Worm (Caenorhabditis elegans) whole organism, L4/young adult: ENCODE data around the gene F46C5.7.

Experiments
- W03F9.2 ChIP-seq: fragments of 150-350 bp; optimal IDR thresholded peaks from 2 replicates; lab custom pipeline; 2014; ENCODE audit warnings: missing biosample characterization, missing genetic modification characterization
- dao-5 ChIP-seq: sonication (generic microtip); optimal IDR thresholded peaks from 2 replicates; lab custom pipeline; 2016; ENCODE audit warnings: missing genotype, missing genetic modification characterization, moderate library complexity, missing compliant biosample characterization
- him-1 ChIP-seq: sonication (generic microtip); optimal IDR thresholded peaks from 2 replicates; lab custom pipeline; 2016; ENCODE audit warnings: missing genotype, missing genetic modification reagents, missing genetic modification characterization, missing compliant biosample characterization

ce11 chrII:8799725-8800124 lies 39.4 kb upstream of the F46C5.7 start:
- TF ChIP-seq W03F9.2 (tag; lab: Kevin White, UChicago) (no peak), him-1 (tag; lab: Kevin White, UChicago) (no peak), dao-5 (tag; lab: Kevin White, UChicago) (no peak)
